Fruit fly (Drosophila melanogaster) whole organism, wandering third instar larva: ENCODE measurements around the gene Neurl4.
A peak's percentile ranks its signal among the peaks of the same experiment; 100 is the strongest.

ENCODE experiments used
- Abd-B ChIP-seq: fragments of >200 bp; optimal IDR thresholded peaks from 2 replicates; lab custom pipeline; 2017; ENCODE audit warnings: missing biosample characterization, missing genetic modification characterization
- CG32264 ChIP-seq: fragments of 200-800 bp; sonication (Bioruptor generic); optimal IDR thresholded peaks from 2 replicates; lab custom pipeline; 2016; ENCODE audit warnings: missing biosample characterization, missing genetic modification characterization
- CG9705 ChIP-seq: fragments of 200-800 bp; sonication (Bioruptor generic); optimal IDR thresholded peaks from 2 replicates; lab custom pipeline; 2018; ENCODE audit warnings: missing biosample characterization, mild to moderate bottlenecking, missing genetic modification characterization
- CrebA ChIP-seq: fragments of 200-800 bp; sonication (Bioruptor generic); optimal IDR thresholded peaks from 2 replicates; lab custom pipeline; 2016; ENCODE audit warnings: missing biosample characterization, mild to moderate bottlenecking, missing genetic modification characterization, borderline replicate concordance
- Dfd ChIP-seq: fragments of >200 bp; optimal IDR thresholded peaks from 2 replicates; lab custom pipeline; 2017; ENCODE audit warnings: missing biosample characterization, missing genetic modification characterization
- Dif ChIP-seq: fragments of 200-275, 200-300 bp; sonication (Bioruptor generic); optimal IDR thresholded peaks from 2 replicates; lab custom pipeline; 2018; ENCODE audit warnings: missing biosample characterization, missing genetic modification characterization; ENCODE audit not compliant: partially characterized antibody
- GATAd ChIP-seq: sonication (Bioruptor generic); optimal IDR thresholded peaks from 2 replicates; lab custom pipeline; 2016; ENCODE audit warnings: missing biosample characterization, missing genetic modification characterization
- HLH106 ChIP-seq: fragments of 200-800 bp; optimal IDR thresholded peaks from 3 replicates; lab custom pipeline; 2019; ENCODE audit warnings: missing biosample characterization, mild to moderate bottlenecking, missing genetic modification characterization, moderate library complexity
- Hnf4 ChIP-seq: fragments of 200-800 bp; sonication (Bioruptor generic); optimal IDR thresholded peaks from 2 replicates; lab custom pipeline; 2016; ENCODE audit warnings: missing biosample characterization, mild to moderate bottlenecking, missing genetic modification characterization
- Hr78 ChIP-seq: fragments of >200 bp; optimal IDR thresholded peaks from 2 replicates; lab custom pipeline; 2017; ENCODE audit warnings: missing biosample characterization, missing genetic modification characterization
- Hr83 ChIP-seq: fragments of 200-300 bp; sonication (Bioruptor generic); optimal IDR thresholded peaks from 2 replicates; lab custom pipeline; 2016; ENCODE audit warnings: missing biosample characterization, mild to moderate bottlenecking, missing genetic modification characterization, moderate library complexity; ENCODE audit not compliant: poor library complexity, severe bottlenecking
- Jra ChIP-seq: sonication (Bioruptor generic); optimal IDR thresholded peaks from 2 replicates; lab custom pipeline; 2016; ENCODE audit warnings: missing biosample characterization, missing genetic modification characterization
- Mio ChIP-seq: sonication (Bioruptor generic); optimal IDR thresholded peaks from 2 replicates; lab custom pipeline; 2016; ENCODE audit warnings: missing biosample characterization, missing genetic modification characterization
- Myc ChIP-seq: fragments of >200 bp; optimal IDR thresholded peaks from 2 replicates; lab custom pipeline; 2017
- N ChIP-seq: fragments of >200 bp; optimal IDR thresholded peaks from 2 replicates; lab custom pipeline; 2018; ENCODE audit warnings: missing biosample characterization, missing external identifiers, missing genetic modification characterization
- OdsH ChIP-seq: fragments of 200-800 bp; sonication (Bioruptor generic); optimal IDR thresholded peaks from 2 replicates; lab custom pipeline; 2016; ENCODE audit warnings: missing biosample characterization, mild to moderate bottlenecking, missing genetic modification characterization
- Rel ChIP-seq, 2 experiments: fragments of 200-800 bp; sonication (Bioruptor generic) in 1 of 2; optimal IDR thresholded peaks; 2 replicates in 1 of 2; 3 replicates in 1 of 2; lab custom pipeline; 2016 to 2019; ENCODE audit warnings: mild to moderate bottlenecking in 2 of 2, missing biosample characterization in 2 of 2, missing genetic modification characterization in 2 of 2, moderate library complexity in 1 of 2
- Sp1 ChIP-seq: fragments of 200-800 bp; sonication (Bioruptor generic); optimal IDR thresholded peaks from 3 replicates; lab custom pipeline; 2019; ENCODE audit warnings: missing biosample characterization, mild to moderate bottlenecking, missing genetic modification characterization, moderate library complexity
- Vsx2 ChIP-seq: fragments of 200-300, 225-300 bp; sonication (Bioruptor generic); optimal IDR thresholded peaks from 2 replicates; lab custom pipeline; 2018; ENCODE audit warnings: missing biosample characterization, missing genetic modification characterization; ENCODE audit not compliant: partially characterized antibody
- br ChIP-seq: fragments of 200-800 bp; sonication (Bioruptor generic); optimal IDR thresholded peaks from 2 replicates; lab custom pipeline; 2016; ENCODE audit warnings: missing biosample characterization, missing genetic modification characterization
- brk ChIP-seq: fragments of 200-800 bp; sonication (Bioruptor generic); optimal IDR thresholded peaks from 2 replicates; lab custom pipeline; 2016; ENCODE audit warnings: missing biosample characterization, mild to moderate bottlenecking, missing genetic modification characterization
- dl ChIP-seq, 2 experiments: fragments of 175-275, 200-275 bp in 1 of 2; fragments of 200-275 bp in 1 of 2; sonication (Bioruptor generic); optimal IDR thresholded peaks; lab custom pipeline; 2018; ENCODE audit warnings: mild to moderate bottlenecking in 2 of 2, missing biosample characterization in 2 of 2, missing genetic modification characterization in 2 of 2, moderate library complexity in 2 of 2; ENCODE audit not compliant: partially characterized antibody in 2 of 2, insufficient read depth in 1 of 2
- dmrt93B ChIP-seq: fragments of 200-800 bp; sonication (Bioruptor generic); optimal IDR thresholded peaks from 2 replicates; lab custom pipeline; 2018; ENCODE audit warnings: missing biosample characterization, mild to moderate bottlenecking, missing genetic modification characterization
- dsf ChIP-seq: sonication (Bioruptor generic); optimal IDR thresholded peaks from 2 replicates; lab custom pipeline; 2016; ENCODE audit warnings: missing biosample characterization, missing genetic modification characterization, borderline replicate concordance
- ey ChIP-seq: fragments of 200-800 bp; sonication (Bioruptor generic); optimal IDR thresholded peaks from 2 replicates; lab custom pipeline; 2016; ENCODE audit warnings: missing biosample characterization, missing genetic modification characterization
- foxo ChIP-seq, 2 experiments: fragments of 200-800 bp; sonication (Bioruptor generic); optimal IDR thresholded peaks; 2 replicates in 1 of 2; 3 replicates in 1 of 2; lab custom pipeline; 2016 to 2017; ENCODE audit warnings: missing biosample characterization in 2 of 2, missing genetic modification characterization in 2 of 2
- fru ChIP-seq: fragments of 200-800 bp; sonication (Bioruptor generic); optimal IDR thresholded peaks from 3 replicates; lab custom pipeline; 2016; ENCODE audit warnings: missing biosample characterization, mild to moderate bottlenecking, missing genetic modification characterization
- h ChIP-seq: fragments of 200-800 bp; sonication (Bioruptor generic); optimal IDR thresholded peaks from 3 replicates; lab custom pipeline; 2016; ENCODE audit warnings: missing biosample characterization, mild to moderate bottlenecking, missing genetic modification characterization
- jim ChIP-seq: fragments of 175-275, 200-325 bp; sonication (Bioruptor generic); optimal IDR thresholded peaks from 2 replicates; lab custom pipeline; 2016; ENCODE audit warnings: missing biosample characterization, mild to moderate bottlenecking, missing genetic modification characterization
- lola ChIP-seq: fragments of >200 bp; optimal IDR thresholded peaks from 2 replicates; lab custom pipeline; 2017; ENCODE audit warnings: missing biosample characterization, missing genetic modification characterization
- pan ChIP-seq: fragments of >200 bp; optimal IDR thresholded peaks from 2 replicates; lab custom pipeline; 2017
- psq ChIP-seq: fragments of 200-800 bp; sonication (Bioruptor generic); optimal IDR thresholded peaks from 3 replicates; lab custom pipeline; 2017; ENCODE audit warnings: missing biosample characterization, mild to moderate bottlenecking, missing genetic modification characterization, moderate library complexity
- rgr ChIP-seq: fragments of 200-800 bp; sonication (Bioruptor generic); optimal IDR thresholded peaks from 3 replicates; lab custom pipeline; 2016; ENCODE audit warnings: missing biosample characterization, mild to moderate bottlenecking, missing genetic modification characterization
- sage ChIP-seq: fragments of 200-800 bp; sonication (Bioruptor generic); optimal IDR thresholded peaks from 2 replicates; lab custom pipeline; 2016; ENCODE audit warnings: missing biosample characterization, mild to moderate bottlenecking, missing genetic modification characterization
- sv ChIP-seq: fragments of 200-800 bp; sonication (Bioruptor generic); optimal IDR thresholded peaks from 3 replicates; lab custom pipeline; 2016; ENCODE audit warnings: missing biosample characterization, missing genetic modification characterization
- tai ChIP-seq: sonication (Bioruptor generic); optimal IDR thresholded peaks from 2 replicates; lab custom pipeline; 2016; ENCODE audit warnings: missing biosample characterization, missing genetic modification characterization
- usp ChIP-seq: fragments of >200 bp; optimal IDR thresholded peaks from 2 replicates; lab custom pipeline; 2017; ENCODE audit warnings: missing biosample characterization, missing genetic modification characterization
- woc ChIP-seq: sonication (Bioruptor generic); optimal IDR thresholded peaks from 2 replicates; lab custom pipeline; 2016; ENCODE audit warnings: missing biosample characterization, mild to moderate bottlenecking, missing genetic modification characterization

Gene Neurl4

DNA sequence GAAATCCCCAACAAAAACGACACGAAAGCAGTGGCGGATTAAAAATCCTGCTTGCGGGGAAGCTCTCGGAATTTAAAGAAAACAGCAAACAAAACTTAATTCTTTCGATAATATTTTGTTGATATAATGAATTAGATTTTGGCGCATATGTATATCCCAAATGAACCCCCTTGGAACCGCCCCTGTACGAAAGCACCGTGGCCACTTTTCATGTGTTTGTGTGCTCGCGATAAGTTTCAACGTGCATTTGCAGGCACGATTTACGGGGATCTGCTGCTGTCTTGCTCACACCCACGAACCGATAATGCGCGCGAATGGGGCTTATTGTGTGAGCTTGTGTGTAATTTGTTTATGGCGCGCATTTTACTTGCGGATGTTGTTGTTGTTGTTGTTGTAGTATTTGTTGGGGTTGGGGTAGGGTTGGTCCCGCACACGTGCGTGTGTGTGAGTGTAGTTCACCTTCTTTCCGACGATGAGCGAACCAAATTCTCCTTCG lies 44.7 kb downstream of the Neurl4 start:
- TF ChIP-seq N (GFP tag; lab: Kevin White, UChicago) (no peak), CG9705 (GFP tag; lab: Kevin White, UChicago) (peak; percentile 82), HLH106 (tag; lab: Kevin White, UChicago) (peak; percentile 90), CG32264 (GFP tag; lab: Kevin White, UChicago) (peak; percentile 98), GATAd (GFP tag; lab: Kevin White, UChicago) (no peak), woc (GFP tag; lab: Kevin White, UChicago) (peak; percentile 94), Sp1 (GFP tag; lab: Kevin White, UChicago) (peak; percentile 95), fru (peak; percentile 99), pan (no peak), Myc (lab: Kevin White, UChicago) (no peak), sv (GFP tag; lab: Kevin White, UChicago) (peak; percentile 95), Jra (no peak), Hr83 (GFP tag; lab: Kevin White, UChicago) (peak; percentile 89), tai (GFP tag; lab: Kevin White, UChicago) (no peak), sage (GFP tag; lab: Kevin White, UChicago) (no peak), br (peak; percentile 99), psq (peak; percentile 97), h (GFP tag; lab: Kevin White, UChicago) (peak; percentile 99), Hnf4 (no peak), Hr78 (no peak), rgr (peak; percentile 99), Abd-B (GFP tag; lab: Kevin White, UChicago) (no peak), Dfd (GFP tag; lab: Kevin White, UChicago) (no peak), ey (GFP tag; lab: Kevin White, UChicago) (peak; percentile 99), jim (GFP tag; lab: Kevin White, UChicago) (peak; percentile 41), usp (GFP tag; lab: Kevin White, UChicago) (no peak), brk (GFP tag; lab: Kevin White, UChicago) (no peak), Vsx2 (GFP tag; lab: Kevin White, UChicago) (no peak), dsf (GFP tag; lab: Kevin White, UChicago) (peak; percentile 75), foxo (GFP tag; optimal IDR thresholded peaks at IDR 0.05; lab: Kevin White, UChicago) (peak; percentile 96 to 99), Rel (GFP tag; optimal IDR thresholded peaks at IDR 0.05; lab: Kevin White, UChicago) (peak; percentile 91), Rel (tag; optimal IDR thresholded peaks at IDR 0.05; lab: Kevin White, UChicago) (peak; percentile 95), CrebA (GFP tag; lab: Kevin White, UChicago) (no peak), lola (no peak), dl (GFP tag; optimal IDR thresholded peaks at IDR 0.05; lab: Kevin White, UChicago; ENCODE audit: insufficient read depth in 1 of 2, partially characterized antibody in 2 of 2) (no peak), OdsH (peak; percentile 99), Mio (GFP tag; lab: Kevin White, UChicago) (peak; percentile 90), Dif (GFP tag; lab: Kevin White, UChicago) (no peak), dmrt93B (GFP tag; lab: Kevin White, UChicago) (peak; percentile 96)

dm6 chr3L:14004041-14004407 lies 45.7 kb downstream of the Neurl4 start:
- TF ChIP-seq Rel (GFP tag; optimal IDR thresholded peaks at IDR 0.05; lab: Kevin White, UChicago) = no peak
- TF ChIP-seq Rel (tag; optimal IDR thresholded peaks at IDR 0.05; lab: Kevin White, UChicago) = peak; percentile 54
- peak; percentile 59 for TF ChIP-seq Dif (GFP tag; lab: Kevin White, UChicago)
- no peak for TF ChIP-seq h (GFP tag; lab: Kevin White, UChicago)
- no peak for TF ChIP-seq woc (GFP tag; lab: Kevin White, UChicago)
- TF ChIP-seq HLH106 (tag; lab: Kevin White, UChicago) = peak; percentile 15
- TF ChIP-seq Hr78 = no peak
- no peak for TF ChIP-seq CG9705 (GFP tag; lab: Kevin White, UChicago)
- no peak for TF ChIP-seq usp (GFP tag; lab: Kevin White, UChicago)
- no peak for TF ChIP-seq CG32264 (GFP tag; lab: Kevin White, UChicago)
- peak; percentile 7 for TF ChIP-seq brk (GFP tag; lab: Kevin White, UChicago)
- peak; percentile 5 for TF ChIP-seq br
- TF ChIP-seq fru = peak; percentile 21
- no peak for TF ChIP-seq N (GFP tag; lab: Kevin White, UChicago)
- peak; percentile 48 for TF ChIP-seq Sp1 (GFP tag; lab: Kevin White, UChicago)
- TF ChIP-seq sage (GFP tag; lab: Kevin White, UChicago) = no peak
- peak; percentile 100 for TF ChIP-seq psq
- no peak for TF ChIP-seq Dfd (GFP tag; lab: Kevin White, UChicago)
- no peak for TF ChIP-seq Vsx2 (GFP tag; lab: Kevin White, UChicago)
- no peak for TF ChIP-seq Jra
- TF ChIP-seq Hr83 (GFP tag; lab: Kevin White, UChicago) = no peak
- no peak for TF ChIP-seq dsf (GFP tag; lab: Kevin White, UChicago)
- peak; percentile 7 for TF ChIP-seq dmrt93B (GFP tag; lab: Kevin White, UChicago)
- peak; percentile 30 for TF ChIP-seq rgr
- TF ChIP-seq dl (GFP tag; optimal IDR thresholded peaks at IDR 0.05; lab: Kevin White, UChicago; ENCODE audit: insufficient read depth in 1 of 2, partially characterized antibody in 2 of 2) = no peak
- no peak for TF ChIP-seq Abd-B (GFP tag; lab: Kevin White, UChicago)
- no peak for TF ChIP-seq tai (GFP tag; lab: Kevin White, UChicago)
